Worm (Caenorhabditis elegans) whole organism, L4 larva: ENCODE data around the gene clec-251.
A peak's percentile ranks its signal among the peaks of the same experiment; 100 is the strongest.

Experiments
- D1046.2 ChIP-seq: fragments of 200-800 bp; sonication (Bioruptor generic); IDR thresholded peaks from 2 replicates; pipeline ENCODE4 v1.3.6; 2022; ENCODE audit warnings: missing genetic modification characterization, missing compliant biosample characterization
- R02D3.7 ChIP-seq: fragments of 150-350 bp; sonication (generic microtip); optimal IDR thresholded peaks from 3 replicates; lab custom pipeline; 2014; ENCODE audit warnings: missing biosample characterization, missing genetic modification characterization
- T20F7.1 ChIP-seq: fragments of 200-800 bp; sonication (Bioruptor generic); optimal IDR thresholded peaks from 2 replicates; lab custom pipeline; 2018; ENCODE audit warnings: mild to moderate bottlenecking, missing genetic modification characterization, missing compliant biosample characterization
- Y48G9A.11 ChIP-seq: fragments of 200-800 bp; sonication (Bioruptor generic); IDR thresholded peaks from 2 replicates; pipeline ENCODE4 v1.3.6; 2022; ENCODE audit warnings: missing genetic modification reagents, missing genetic modification characterization, missing compliant biosample characterization
- Y75B8A.6 ChIP-seq: fragments of 200-800 bp; sonication (Bioruptor generic); IDR thresholded peaks from 2 replicates; pipeline ENCODE4 v1.3.6; 2022; ENCODE audit warnings: missing genetic modification reagents, missing genetic modification characterization, missing compliant biosample characterization
- aha-1 ChIP-seq: fragments of 150-350 bp; peaks from one replicate; lab custom pipeline; 2014; ENCODE audit warnings: missing biosample characterization, missing genetic modification characterization
- arid-1 ChIP-seq: fragments of 200-800 bp; sonication (Bioruptor generic); conservative IDR thresholded peaks from 2 replicates; pipeline ENCODE4 v1.3.6; 2022; ENCODE audit warnings: missing genetic modification reagents, missing genetic modification characterization, missing compliant biosample characterization
- ceh-20 ChIP-seq: fragments of 200-800 bp; sonication (Bioruptor generic); IDR thresholded peaks from 2 replicates; pipeline ENCODE4 v1.3.6; 2022; ENCODE audit warnings: missing genetic modification reagents, missing genetic modification characterization, missing compliant biosample characterization
- ceh-28 ChIP-seq: fragments of 150-350 bp; optimal IDR thresholded peaks from 2 replicates; lab custom pipeline; 2014; ENCODE audit warnings: missing biosample characterization, missing genetic modification reagents, missing genetic modification characterization
- ctbp-1 ChIP-seq: fragments of 200-800 bp; sonication (Bioruptor generic); IDR thresholded peaks from 2 replicates; pipeline ENCODE4 v1.3.6; 2022; ENCODE audit warnings: missing genetic modification reagents, missing genetic modification characterization, missing compliant biosample characterization
- daf-16 ChIP-seq, 3 experiments: sonication (generic microtip); optimal IDR thresholded peaks; 2 replicates each; lab custom pipeline; 2016 to 2017; ENCODE audit warnings: missing genetic modification characterization in 3 of 3, missing genetic modification reagents in 3 of 3, mild to moderate bottlenecking in 2 of 3, missing compliant biosample characterization in 2 of 3, missing biosample characterization in 1 of 3, moderate library complexity in 1 of 3
- dmd-6 ChIP-seq: fragments of 200-800 bp; sonication (Bioruptor generic); IDR thresholded peaks from 2 replicates; pipeline ENCODE4 v1.3.6; 2022; ENCODE audit warnings: missing genetic modification reagents, missing genetic modification characterization, missing compliant biosample characterization
- dmd-8 ChIP-seq: fragments of 200-800 bp; sonication (Bioruptor generic); IDR thresholded peaks from 2 replicates; pipeline ENCODE4 v1.3.6; 2022; ENCODE audit warnings: missing genetic modification characterization, missing compliant biosample characterization
- duxl-1 ChIP-seq: sonication (generic microtip); optimal IDR thresholded peaks from 2 replicates; lab custom pipeline; 2016; ENCODE audit warnings: mild to moderate bottlenecking, missing genetic modification characterization, moderate library complexity, missing compliant biosample characterization; ENCODE audit not compliant: poor library complexity
- dve-1 ChIP-seq: sonication (generic microtip); optimal IDR thresholded peaks from 2 replicates; lab custom pipeline; 2017; ENCODE audit warnings: antibody characterized with exemption, mild to moderate bottlenecking, missing genetic modification characterization, missing compliant biosample characterization; ENCODE audit not compliant: insufficient read depth
- egl-43 ChIP-seq: fragments of 200-800 bp; sonication (Bioruptor generic); IDR thresholded peaks from 2 replicates; pipeline ENCODE4 v1.3.6; 2022; ENCODE audit warnings: missing genetic modification reagents, missing genetic modification characterization, missing compliant biosample characterization
- hlh-11 ChIP-seq: fragments of 200-800 bp; sonication (Bioruptor generic); optimal IDR thresholded peaks from 2 replicates; lab custom pipeline; 2018; ENCODE audit warnings: mild to moderate bottlenecking, missing genetic modification characterization, missing compliant biosample characterization
- hlh-30 ChIP-seq: sonication (generic microtip); optimal IDR thresholded peaks from 2 replicates; lab custom pipeline; 2017; ENCODE audit warnings: antibody characterized with exemption, mild to moderate bottlenecking, missing genetic modification characterization, missing compliant biosample characterization; ENCODE audit not compliant: insufficient read depth
- jun-1 ChIP-seq: fragments of 150-350 bp; optimal IDR thresholded peaks from 2 replicates; lab custom pipeline; 2014; ENCODE audit warnings: missing biosample characterization, missing genetic modification reagents, missing genetic modification characterization
- lin-13 ChIP-seq: fragments of 150-350 bp; optimal IDR thresholded peaks from 2 replicates; lab custom pipeline; 2014; ENCODE audit warnings: missing biosample characterization, missing genetic modification reagents, missing genetic modification characterization
- lin-29 ChIP-seq: fragments of 200-800 bp; sonication (Bioruptor generic); IDR thresholded peaks from 2 replicates; pipeline ENCODE4 v1.3.6; 2022; ENCODE audit warnings: missing genetic modification reagents, missing genetic modification characterization, missing compliant biosample characterization
- lin-38 ChIP-seq: fragments of 200-800 bp; sonication (Bioruptor generic); IDR thresholded peaks from 2 replicates; pipeline ENCODE4 v1.3.6; 2022; ENCODE audit warnings: missing genetic modification reagents, missing genetic modification characterization, missing compliant biosample characterization
- lsy-2 ChIP-seq, 2 experiments: fragments of 150-350 bp in 1 of 2; sonication (generic microtip) in 1 of 2; optimal IDR thresholded peaks; 2 replicates each; lab custom pipeline; 2014 to 2017; ENCODE audit warnings: missing biosample characterization in 2 of 2, missing genetic modification characterization in 2 of 2
- mdt-29 ChIP-seq: fragments of 200-800 bp; sonication (Bioruptor generic); IDR thresholded peaks from 2 replicates; pipeline ENCODE4 v1.3.6; 2022; ENCODE audit warnings: missing genetic modification reagents, missing genetic modification characterization, missing compliant biosample characterization
- mep-1 ChIP-seq: fragments of 150-350 bp; sonication (generic microtip); optimal IDR thresholded peaks from 3 replicates; lab custom pipeline; 2014; ENCODE audit warnings: missing biosample characterization, missing genetic modification characterization
- nhr-25 ChIP-seq: sonication (generic microtip); optimal IDR thresholded peaks from 2 replicates; lab custom pipeline; 2017; ENCODE audit warnings: missing genetic modification characterization, mild to moderate bottlenecking, missing compliant biosample characterization, antibody characterized with exemption, moderate library complexity, borderline replicate concordance; ENCODE audit not compliant: insufficient read depth
- nhr-28 ChIP-seq: fragments of 150-350 bp; optimal IDR thresholded peaks from 2 replicates; lab custom pipeline; 2014; ENCODE audit warnings: missing biosample characterization, missing genetic modification characterization
- nhr-42 ChIP-seq: fragments of 200-800 bp; sonication (Bioruptor generic); IDR thresholded peaks from 2 replicates; pipeline ENCODE4 v1.3.6; 2022; ENCODE audit warnings: missing genetic modification characterization, missing compliant biosample characterization
- nhr-48 ChIP-seq: sonication (generic microtip); optimal IDR thresholded peaks from 2 replicates; lab custom pipeline; 2016; ENCODE audit warnings: mild to moderate bottlenecking, missing genetic modification characterization, missing compliant biosample characterization
- nhr-77 ChIP-seq: fragments of 150-350 bp; optimal IDR thresholded peaks from 2 replicates; lab custom pipeline; 2014; ENCODE audit warnings: missing biosample characterization, missing genetic modification characterization
- pha-4 ChIP-seq, 2 experiments: fragments of 150-350 bp in 1 of 2; fragments of 200-800 bp in 1 of 2; sonication (Bioruptor generic) in 1 of 2; IDR thresholded peaks in 1 of 2; optimal IDR thresholded peaks in 1 of 2; 2 replicates each; pipeline versions ENCODE4 v1.3.6 to Lab custom; 2014 to 2022; ENCODE audit warnings: missing genetic modification characterization in 2 of 2, missing genetic modification reagents in 2 of 2, missing biosample characterization in 1 of 2, missing compliant biosample characterization in 1 of 2
- php-3 ChIP-seq: fragments of 200-800 bp; sonication (Bioruptor generic); IDR thresholded peaks from 2 replicates; pipeline ENCODE4 v1.3.6; 2022; ENCODE audit warnings: missing genetic modification reagents, missing genetic modification characterization, missing compliant biosample characterization
- pqm-1 ChIP-seq: sonication (generic microtip); optimal IDR thresholded peaks from 2 replicates; lab custom pipeline; 2017; ENCODE audit warnings: missing biosample characterization, missing genetic modification characterization
- set-16 ChIP-seq: fragments of 200-800 bp; sonication (Bioruptor generic); IDR thresholded peaks from 2 replicates; pipeline ENCODE4 v1.3.6; 2022; ENCODE audit warnings: missing genetic modification reagents, missing genetic modification characterization, missing compliant biosample characterization
- spr-1 ChIP-seq: sonication (generic microtip); optimal IDR thresholded peaks from 2 replicates; lab custom pipeline; 2016; ENCODE audit warnings: mild to moderate bottlenecking, missing genetic modification characterization, missing compliant biosample characterization
- tra-1 ChIP-seq: fragments of 200-800 bp; sonication (Bioruptor generic); IDR thresholded peaks from 2 replicates; pipeline ENCODE4 v1.3.6; 2022; ENCODE audit warnings: missing genetic modification reagents, missing genetic modification characterization, missing compliant biosample characterization
- unc-62 ChIP-seq, 3 experiments: fragments of 150-350 bp in 1 of 3; sonication (generic microtip); optimal IDR thresholded peaks in 2 of 3; peaks in 1 of 3; 1 replicate in 1 of 3; 2 replicates in 2 of 3; lab custom pipeline; 2014 to 2017; ENCODE audit warnings: missing biosample characterization in 3 of 3, missing genetic modification characterization in 3 of 3, missing genetic modification reagents in 3 of 3, missing genotype in 1 of 3
- zag-1 ChIP-seq: fragments of 150-350 bp; optimal IDR thresholded peaks from 2 replicates; lab custom pipeline; 2014; ENCODE audit warnings: missing biosample characterization, missing genetic modification characterization
- zfp-3 ChIP-seq: fragments of 200-800 bp; sonication (Bioruptor generic); conservative IDR thresholded peaks from 2 replicates; pipeline ENCODE4 v1.3.6; 2022; ENCODE audit warnings: missing genetic modification reagents, missing genetic modification characterization, missing compliant biosample characterization

clec-251 gene

DNA sequence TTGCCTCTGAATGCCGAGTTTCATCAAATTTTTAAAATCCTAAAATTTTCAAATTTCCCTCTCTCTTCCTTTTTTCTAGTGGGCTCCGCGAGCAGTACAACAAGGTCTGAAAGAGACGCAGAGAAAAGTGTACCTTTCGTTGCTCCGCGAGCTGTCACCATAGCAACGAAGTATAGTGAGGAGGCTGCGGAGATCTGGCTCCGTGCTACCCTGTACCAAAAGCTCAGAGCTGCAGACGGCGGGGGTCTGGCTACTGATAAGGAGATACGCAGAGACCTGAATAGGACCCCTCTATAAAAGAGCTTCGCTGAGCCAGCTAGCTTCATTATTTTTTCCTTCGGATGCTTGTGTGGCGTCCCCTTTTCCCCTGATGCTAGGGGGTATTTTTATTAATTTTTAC, 36.7 kb upstream of the clec-251 start, which contains the start of gene Y17D7B.10:
Gene Y17D7B.10 (plus strand): TSS at position 243 of the 400 bp plus-strand sequence.
- TF ChIP-seq T20F7.1 (GFP tag; lab: Kevin White, UChicago): no peak
- 0 out of 2 replicates have a peak, but pooled peaks have one; percentile 9 for TF ChIP-seq set-16 (GFP tag; lab: Robert Waterston, UW)

DNA sequence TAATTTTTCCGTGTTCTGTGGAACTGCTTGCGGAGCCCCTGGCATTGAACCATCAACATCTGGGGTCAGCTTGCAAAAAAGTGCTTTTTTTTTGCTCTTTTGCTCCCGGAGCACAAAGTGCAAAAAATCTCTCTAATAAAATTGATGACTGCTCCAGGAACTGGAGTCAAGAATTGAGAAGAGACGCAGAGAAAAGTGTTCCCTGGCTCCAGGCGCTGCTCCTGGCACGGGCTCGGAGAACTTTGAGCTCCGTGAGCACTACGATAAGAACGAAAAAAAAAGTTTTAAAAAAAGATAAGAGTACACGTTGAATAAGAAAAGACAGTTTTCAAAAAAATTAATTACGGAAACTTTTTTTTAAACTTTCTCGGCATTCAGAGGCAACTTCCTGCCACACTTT, 36.0 kb upstream of the clec-251 start:
- TF ChIP-seq zag-1 (tag; lab: Kevin White, UChicago) (no peak), nhr-77 (tag; lab: Kevin White, UChicago) (peak; percentile 2), duxl-1 (tag; lab: Kevin White, UChicago) (peak; percentile 92), set-16 (GFP tag; lab: Robert Waterston, UW) (peak; percentile 39; the same call in 1 of the 2 replicates), daf-16 (GFP tag; optimal IDR thresholded peaks at IDR 0.05; lab: Kevin White, UChicago) (peak in 1 of 2 experiments; percentile 8), daf-16 (tag; optimal IDR thresholded peaks at IDR 0.05; lab: Kevin White, UChicago) (peak; percentile 57), dmd-8 (GFP tag; lab: Robert Waterston, UW) (no peak), ctbp-1 (GFP tag; lab: Robert Waterston, UW) (no peak), nhr-28 (tag; lab: Kevin White, UChicago) (peak; percentile 71), dve-1 (tag; lab: Kevin White, UChicago) (peak; percentile 77), mdt-29 (GFP tag; lab: Robert Waterston, UW) (no peak), Y75B8A.6 (GFP tag; lab: Robert Waterston, UW) (no peak), ceh-20 (GFP tag; lab: Robert Waterston, UW) (0 out of 2 replicates have a peak, but pooled peaks have one; percentile 20), nhr-25 (tag; lab: Kevin White, UChicago) (no peak), R02D3.7 (no peak), hlh-30 (tag; lab: Kevin White, UChicago) (peak; percentile 3), nhr-48 (tag; lab: Kevin White, UChicago) (peak; percentile 4), dmd-6 (peak; percentile 87), hlh-11 (tag; lab: Kevin White, UChicago) (peak; percentile 79), php-3 (GFP tag; lab: Robert Waterston, UW) (peak; percentile 40; the same call in 1 of the 2 replicates), lsy-2 (tag; optimal IDR thresholded peaks at IDR 0.05; lab: Kevin White, UChicago) (peak in 1 of 2 experiments; percentile 40), pqm-1 (tag; lab: Kevin White, UChicago) (peak; percentile 58), mep-1 (tag; lab: Kevin White, UChicago) (peak; percentile 25)

DNA sequence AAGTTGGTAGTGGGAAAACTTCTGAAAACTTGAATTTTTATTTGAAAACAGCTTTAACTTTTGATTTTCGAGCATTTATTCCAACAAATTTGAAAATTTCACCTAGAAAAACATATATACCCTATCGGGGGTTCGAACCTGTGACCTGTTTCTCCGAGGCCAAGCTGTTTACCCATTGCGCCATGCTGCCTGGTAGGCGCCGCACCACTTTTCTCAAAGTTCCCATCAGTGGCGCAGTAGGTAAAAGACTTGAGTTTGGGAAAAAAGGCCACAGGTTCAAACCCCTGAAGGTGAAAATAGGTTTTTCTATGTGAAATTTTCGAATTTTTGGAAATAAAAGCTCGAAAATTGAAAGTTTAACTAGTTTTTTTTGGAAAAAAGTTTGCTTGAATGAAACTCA, 33.8 kb upstream of the clec-251 start:
- no peak for TF ChIP-seq arid-1
- no peak for TF ChIP-seq lin-29 (GFP tag; lab: Robert Waterston, UW)
- 0 out of 2 replicates have a peak, but pooled peaks have one; percentile 12 for TF ChIP-seq lin-38 (GFP tag; lab: Robert Waterston, UW)
- 0 out of 2 replicates have a peak, but pooled peaks have one; percentile 31 for TF ChIP-seq pha-4 (GFP tag; IDR thresholded peaks at IDR 0.05; lab: Robert Waterston, UW)
- TF ChIP-seq pha-4 (tag; optimal IDR thresholded peaks at IDR 0.05; lab: Kevin White, UChicago): no peak
- TF ChIP-seq tra-1 (GFP tag; lab: Robert Waterston, UW): 0 out of 2 replicates have a peak, but pooled peaks have one; percentile 15
- TF ChIP-seq lin-13 (GFP tag; lab: Kevin White, UChicago): peak; percentile 49
- TF ChIP-seq unc-62 (GFP tag; optimal IDR thresholded peaks at IDR 0.05 in 1 of 2; lab: Kevin White, UChicago): peak in 1 of 2 experiments; percentile 41
- TF ChIP-seq unc-62 (tag; optimal IDR thresholded peaks at IDR 0.05; lab: Kevin White, UChicago): no peak
- TF ChIP-seq egl-43: 0 out of 2 replicates have a peak, but pooled peaks have one; percentile 17

DNA sequence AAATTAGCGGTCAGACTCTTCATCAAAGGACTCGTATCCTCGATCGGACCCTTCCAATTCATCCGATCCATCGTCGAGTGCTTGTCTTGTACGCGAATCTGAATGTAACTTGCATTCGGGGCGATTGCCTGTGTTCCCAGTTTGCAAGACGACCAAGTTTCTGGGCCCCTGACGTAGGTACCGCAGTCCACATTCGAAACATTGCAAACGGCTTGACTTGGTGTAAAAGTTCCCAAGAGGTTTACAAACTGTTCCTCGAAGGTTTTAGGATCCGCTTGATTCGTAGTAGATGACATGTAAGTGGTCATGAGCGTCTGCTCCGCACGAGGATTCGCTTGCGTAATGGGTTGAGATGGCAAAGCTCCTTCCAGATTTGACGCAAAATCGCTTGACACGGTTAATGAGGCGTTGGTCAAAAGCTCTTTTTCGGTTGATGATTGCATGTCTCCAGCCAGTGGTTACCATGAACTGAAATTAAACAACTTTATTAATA, 29.5 kb upstream of the clec-251 start, which contains the start of gene Y17D7B.4:
Gene Y17D7B.4 (minus strand): TSS at position 443 of the 493 bp plus-strand sequence.
- TF ChIP-seq ceh-28 (no peak), hlh-30 (tag; lab: Kevin White, UChicago) (no peak), jun-1 (tag; lab: Kevin White, UChicago) (no peak), duxl-1 (tag; lab: Kevin White, UChicago) (peak; percentile 57), zfp-3 (GFP tag; lab: Robert Waterston, UW) (no peak), Y48G9A.11 (0 out of 2 replicates have a peak, but pooled peaks have one; percentile 9), lin-29 (GFP tag; lab: Robert Waterston, UW) (no peak), spr-1 (tag; lab: Kevin White, UChicago) (no peak), D1046.2 (GFP tag; lab: Robert Waterston, UW) (no peak), unc-62 (GFP tag; optimal IDR thresholded peaks at IDR 0.05 in 1 of 2; lab: Kevin White, UChicago) (peak in 1 of 2 experiments; percentile 66), unc-62 (tag; optimal IDR thresholded peaks at IDR 0.05; lab: Kevin White, UChicago) (no peak), aha-1 (tag; lab: Kevin White, UChicago) (peak; percentile 95), nhr-42 (0 out of 2 replicates have a peak, but pooled peaks have one; percentile 51), arid-1 (no peak)
- TF ChIP-seq, all 104 proteins: peak for 5
